Worm (Caenorhabditis elegans) whole organism, L1 larva: ENCODE results near the gene ani-1.

Source experiments
- ama-1 ChIP-seq: fragments of 150-350 bp; optimal IDR thresholded peaks from 2 replicates; lab custom pipeline; 2014
- efl-1 ChIP-seq, 4 experiments: fragments of 150-350 bp; optimal IDR thresholded peaks in 3 of 4; peaks in 1 of 4; 1 replicate in 1 of 4; 2 replicates in 3 of 4; lab custom pipeline; 2014; ENCODE audit warnings: missing biosample characterization in 2 of 4, missing genetic modification characterization in 2 of 4, missing genetic modification reagents in 2 of 4
- isw-1 ChIP-seq: fragments of 200-800 bp; sonication (Bioruptor generic); IDR thresholded peaks from 2 replicates; pipeline ENCODE4 v1.3.6; 2022; ENCODE audit warnings: missing genetic modification characterization, missing compliant biosample characterization
- mdl-1 ChIP-seq, 2 experiments: fragments of 150-350 bp; optimal IDR thresholded peaks; 2 replicates each; lab custom pipeline; 2014 to 2017; ENCODE audit warnings: missing biosample characterization in 2 of 2, missing genetic modification characterization in 2 of 2, inconsistent platforms in 1 of 2

Gene ani-1

ce11 chrIII:12398468-12398867 lies 54.7 kb downstream of the ani-1 start:
- no peak for TF ChIP-seq ama-1 (lab: Kevin White, UChicago)
- no peak for TF ChIP-seq mdl-1 (tag; optimal IDR thresholded peaks at IDR 0.05; lab: Kevin White, UChicago)
- TF ChIP-seq efl-1 (optimal IDR thresholded peaks at IDR 0.05; lab: Kevin White, UChicago): no peak
- peak in 1 of 2 experiments; percentile 49 for TF ChIP-seq efl-1 (GFP tag; optimal IDR thresholded peaks at IDR 0.05 in 1 of 2; lab: Kevin White, UChicago)
- no peak for TF ChIP-seq isw-1 (GFP tag; lab: Robert Waterston, UW)
